Worm (Caenorhabditis elegans) whole organism, dauer: Measurements from ENCODE around the gene cthd-1.

ENCODE experiments used
- unc-62 ChIP-seq: sonication (generic microtip); optimal IDR thresholded peaks from 2 replicates; lab custom pipeline; 2017; ENCODE audit warnings: missing biosample characterization, missing genetic modification reagents, missing genetic modification characterization

cthd-1 gene

DNA sequence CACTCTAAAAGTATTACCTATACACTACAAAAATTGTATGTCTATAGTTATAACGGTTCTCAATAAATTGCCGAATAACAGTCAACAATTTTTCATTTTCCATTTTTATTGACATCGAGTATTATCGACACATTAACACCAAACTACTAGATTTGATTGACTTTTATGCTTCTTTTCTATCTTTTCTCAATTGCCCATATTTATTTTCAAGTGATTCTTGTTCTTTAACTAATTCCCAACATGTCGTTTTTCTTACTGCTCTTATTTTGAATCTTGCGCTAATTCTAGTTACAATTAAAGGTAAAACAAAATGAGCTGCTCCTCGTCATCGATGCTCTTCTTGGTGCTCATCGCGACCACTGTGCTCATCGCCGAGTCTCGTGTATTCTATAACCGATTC lies at the start of gene cthd-1:
Gene cthd-1 (plus strand): TSS at position 301 of the 400 bp plus-strand sequence.
- no peak for TF ChIP-seq unc-62

DNA sequence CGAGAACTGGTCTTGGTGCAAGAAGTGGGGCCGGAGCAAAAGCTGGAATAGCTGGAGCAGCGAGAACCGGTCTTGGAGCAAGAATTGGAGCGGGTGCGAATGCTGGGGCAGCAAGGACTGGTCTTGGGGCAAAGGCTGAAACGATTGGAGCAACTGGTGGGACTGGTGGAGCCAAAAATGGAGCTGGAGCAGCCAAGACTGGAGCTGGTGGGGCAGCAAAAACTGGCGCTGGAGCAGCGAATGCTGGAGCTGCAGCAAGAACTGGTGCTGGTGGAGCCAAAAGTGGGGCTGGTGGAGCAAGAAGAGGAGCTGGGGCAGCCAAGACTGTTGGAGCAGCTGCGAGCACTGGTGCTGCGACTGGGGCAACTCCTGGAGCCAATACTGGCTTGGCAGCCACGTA lies 49.5 kb upstream of the cthd-1 start:
- no peak for TF ChIP-seq unc-62

DNA sequence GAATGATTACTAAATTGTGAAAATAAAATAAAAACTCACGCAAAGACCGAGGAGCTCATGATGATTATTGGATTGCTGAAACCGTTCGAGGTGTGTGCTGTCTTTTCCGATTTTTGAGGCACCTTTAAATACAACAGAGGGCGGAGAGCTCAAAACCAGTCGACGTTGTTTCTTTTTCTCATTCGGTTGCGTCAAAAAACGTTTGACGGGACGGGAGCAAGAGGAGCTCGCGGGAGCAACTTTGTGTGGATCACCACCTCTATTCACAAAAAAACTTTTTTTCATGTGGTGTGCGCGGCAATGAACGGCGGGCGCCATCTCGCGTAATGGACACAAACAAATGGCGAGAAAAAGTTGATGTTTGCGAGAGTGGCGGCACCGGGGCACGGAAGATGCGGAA lies 49.0 kb upstream of the cthd-1 start, which contains the start of gene idpc-3:
Gene idpc-3 (minus strand): TSS at position 101 of the 400 bp plus-strand sequence.
- no peak for TF ChIP-seq unc-62

DNA sequence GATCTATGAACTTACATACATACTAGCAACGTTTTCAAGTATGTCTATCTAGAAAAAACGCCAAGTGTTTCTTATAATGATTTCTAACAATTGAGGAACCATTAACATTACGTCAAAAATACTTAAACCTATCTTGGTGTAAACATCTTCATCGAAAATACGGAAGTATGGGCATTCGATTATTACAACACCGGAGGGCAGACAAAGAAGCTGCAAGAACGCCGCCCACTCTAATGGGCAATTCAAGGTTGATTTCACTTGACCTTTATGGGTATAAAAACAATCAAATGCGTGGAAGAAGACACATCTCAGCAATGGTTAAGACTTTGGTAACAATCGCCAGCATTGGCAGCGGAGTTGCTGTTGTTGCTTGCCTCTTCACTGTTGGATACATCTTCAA lies 48.4 kb upstream of the cthd-1 start, which contains the start of gene col-146:
Gene col-146 (plus strand): TSS at position 301 of the 400 bp plus-strand sequence.
- TF ChIP-seq unc-62 = no peak

DNA sequence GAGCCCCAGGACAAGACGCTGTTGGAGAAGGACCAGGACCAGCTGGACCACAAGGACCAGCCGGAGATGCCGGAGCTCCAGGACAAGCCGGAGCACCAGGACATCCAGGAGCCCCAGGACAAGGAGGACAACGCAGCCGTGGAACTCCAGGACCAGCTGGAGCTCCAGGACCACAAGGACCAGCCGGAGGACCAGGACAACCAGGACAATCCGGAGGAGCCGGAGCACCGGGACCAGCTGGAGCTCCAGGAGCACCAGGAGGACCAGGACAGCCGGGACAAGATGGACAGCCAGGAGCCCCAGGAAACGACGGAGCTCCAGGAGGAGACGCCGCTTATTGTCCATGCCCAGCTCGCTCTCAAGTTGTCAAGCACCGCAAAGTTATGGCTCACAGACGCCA lies 47.5 kb upstream of the cthd-1 start:
- TF ChIP-seq unc-62 = no peak

DNA sequence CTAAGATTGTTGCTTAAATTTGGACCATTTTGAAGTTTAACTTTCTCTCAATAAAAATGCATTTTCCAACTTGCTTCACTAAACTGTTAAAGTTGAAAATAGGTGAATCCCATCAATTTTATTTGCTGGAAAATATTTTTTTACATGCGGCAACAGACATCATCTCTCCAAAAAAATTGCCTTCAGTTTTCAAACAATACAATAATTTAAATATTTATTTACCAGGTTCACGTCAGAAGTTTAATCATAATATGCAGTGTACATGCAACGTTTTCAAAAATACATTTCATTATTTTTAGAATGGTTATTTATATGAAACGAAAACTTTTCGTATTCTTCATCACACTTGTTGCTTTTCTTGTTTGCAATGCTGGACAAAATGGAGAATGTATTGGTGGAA lies 47.1 kb upstream of the cthd-1 start, which contains the start of gene T06E4.5:
Gene T06E4.5 (plus strand): TSS at position 301 of the 400 bp plus-strand sequence.
- no peak for TF ChIP-seq unc-62

DNA sequence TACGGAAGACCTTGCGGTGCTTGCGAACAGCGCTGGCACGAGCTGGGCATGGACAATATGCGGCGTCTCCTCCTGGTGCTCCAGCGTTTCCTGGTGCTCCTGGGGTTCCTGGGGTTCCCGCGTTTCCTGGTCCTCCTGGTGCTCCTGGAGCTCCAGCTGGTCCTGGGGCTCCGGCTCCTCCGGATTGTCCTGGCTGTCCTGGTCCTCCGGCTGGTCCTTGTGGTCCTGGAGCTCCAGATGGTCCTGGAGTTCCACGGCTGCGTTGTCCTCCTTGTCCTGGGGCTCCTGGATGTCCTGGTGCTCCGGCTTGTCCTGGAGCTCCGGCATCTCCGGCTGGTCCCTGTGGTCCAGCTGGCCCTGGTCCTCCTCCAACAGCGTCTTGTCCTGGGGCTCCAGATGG lies 45.7 kb upstream of the cthd-1 start:
- TF ChIP-seq unc-62 = no peak

DNA sequence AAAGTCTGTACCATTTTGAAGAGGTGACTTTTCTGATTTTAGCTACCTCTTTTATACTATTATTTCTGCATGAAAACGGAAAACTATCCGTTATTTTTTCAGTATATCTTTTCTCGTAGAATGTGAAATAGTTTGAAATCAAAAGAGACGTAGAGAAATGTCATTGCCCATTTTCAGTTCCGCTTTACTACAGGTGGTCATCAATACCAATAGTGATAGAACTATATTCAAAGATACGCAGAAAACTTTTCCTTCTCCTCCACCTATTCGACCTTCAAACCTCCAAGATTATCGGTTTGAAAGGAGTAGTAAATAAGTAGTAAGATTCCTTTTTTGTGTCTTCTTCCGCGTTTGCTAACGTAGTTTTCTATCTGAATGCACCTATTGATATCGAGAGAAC lies 44.8 kb upstream of the cthd-1 start, which contains the start of gene col-147:
Gene col-147 (minus strand): TSS at position 26 of the 400 bp plus-strand sequence.
- no peak for TF ChIP-seq unc-62

DNA sequence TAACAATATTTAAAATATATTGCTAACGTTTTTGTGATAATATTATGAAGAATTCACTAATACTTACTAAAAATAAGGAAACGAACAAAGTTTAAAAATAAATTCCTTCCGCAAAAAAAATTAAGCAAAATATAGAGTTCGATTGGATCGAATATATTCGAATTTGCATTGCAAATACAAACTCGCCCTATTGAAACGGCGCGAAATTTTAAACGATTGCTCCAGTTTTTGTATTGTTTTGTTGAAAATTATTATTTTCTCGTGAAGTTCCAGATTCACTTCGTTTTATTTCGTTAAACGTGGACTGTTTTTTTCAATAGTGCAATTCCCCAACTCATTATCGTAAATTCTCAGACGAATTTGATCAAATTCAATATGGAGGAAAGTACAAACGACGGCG lies 32.6 kb upstream of the cthd-1 start, which contains the start of the genes atl-1 and hcp-2:
Gene atl-1 (minus strand): TSS at position 89 of the 400 bp plus-strand sequence.
Gene hcp-2 (plus strand): TSS at position 353 of the 400 bp plus-strand sequence.
- TF ChIP-seq unc-62 = no peak

DNA sequence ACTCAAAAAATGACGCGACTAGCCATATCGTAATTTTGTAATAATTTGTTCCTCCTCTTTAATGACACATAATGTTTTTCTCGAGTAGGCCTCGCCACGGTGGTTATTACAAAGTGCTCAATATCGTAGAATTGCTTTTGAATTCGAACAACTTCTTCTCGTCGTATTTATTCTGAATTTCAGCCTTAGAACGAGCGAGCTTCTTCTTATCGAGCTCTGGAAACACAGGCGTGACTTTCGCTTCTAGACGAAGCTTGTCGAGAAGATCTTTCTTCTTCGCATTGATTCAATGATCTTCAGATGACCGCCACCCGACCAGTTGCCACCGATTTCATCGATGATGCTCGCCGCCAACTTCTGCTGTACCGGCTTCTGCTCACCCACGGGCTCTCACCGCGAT lies 26.8 kb upstream of the cthd-1 start, which contains the start of gene T06E4.21:
Gene T06E4.21 (plus strand): TSS at position 301 of the 400 bp plus-strand sequence.
- TF ChIP-seq unc-62 = no peak

DNA sequence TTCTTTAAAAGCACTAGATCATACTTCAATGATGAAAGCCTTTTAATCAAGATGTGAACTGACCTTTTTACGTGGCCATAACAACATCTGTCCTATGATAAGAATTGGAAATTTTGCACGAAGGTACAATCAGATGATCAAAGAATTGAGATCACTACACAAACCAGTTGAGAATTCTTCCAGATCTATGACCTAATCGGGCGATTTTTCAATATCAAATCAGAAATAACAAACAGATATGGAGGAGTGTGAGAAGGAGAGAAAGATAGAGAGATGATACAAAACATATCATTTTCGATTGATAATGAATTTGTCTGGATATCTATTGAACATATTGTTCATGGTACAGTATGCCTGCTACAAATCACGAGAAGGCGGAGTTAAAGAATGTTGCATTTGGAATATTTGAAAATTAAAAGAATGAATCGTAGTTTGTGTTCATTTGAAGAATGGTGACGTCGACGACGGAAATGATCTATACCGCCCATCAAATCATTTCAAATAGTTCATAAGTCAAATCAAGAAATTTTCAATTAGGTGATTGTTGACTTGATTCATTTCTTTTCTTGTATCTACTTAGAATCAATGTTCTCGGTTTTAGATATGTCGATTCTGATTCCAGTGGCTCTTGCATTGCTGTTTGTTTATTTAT lies 23.8 kb upstream of the cthd-1 start, which contains the start of gene cyp-29A4:
Gene cyp-29A4 (plus strand): TSS at position 602 of the 652 bp plus-strand sequence.
- TF ChIP-seq unc-62 = no peak

DNA sequence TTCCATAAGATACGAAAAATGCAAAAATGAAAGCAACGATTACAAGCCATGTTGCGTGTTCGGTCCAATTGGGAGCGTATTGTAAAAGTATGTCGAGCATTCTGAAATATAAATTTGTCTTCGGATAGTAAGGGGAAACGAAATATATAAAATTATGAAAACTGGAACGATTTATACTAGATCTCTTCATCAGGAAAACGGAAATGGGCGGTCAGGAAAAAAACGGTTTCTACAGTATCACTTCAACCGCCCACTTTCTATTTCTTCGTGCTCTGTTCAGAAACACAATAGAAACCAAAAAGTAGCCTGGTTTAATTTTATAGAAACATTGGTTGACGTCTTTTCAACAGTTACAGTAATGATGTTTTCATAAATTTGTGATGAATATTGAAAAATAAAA lies 16.6 kb upstream of the cthd-1 start, which contains the start of gene pitr-4:
Gene pitr-4 (minus strand): TSS at position 101 of the 400 bp plus-strand sequence.
- TF ChIP-seq unc-62 = no peak

DNA sequence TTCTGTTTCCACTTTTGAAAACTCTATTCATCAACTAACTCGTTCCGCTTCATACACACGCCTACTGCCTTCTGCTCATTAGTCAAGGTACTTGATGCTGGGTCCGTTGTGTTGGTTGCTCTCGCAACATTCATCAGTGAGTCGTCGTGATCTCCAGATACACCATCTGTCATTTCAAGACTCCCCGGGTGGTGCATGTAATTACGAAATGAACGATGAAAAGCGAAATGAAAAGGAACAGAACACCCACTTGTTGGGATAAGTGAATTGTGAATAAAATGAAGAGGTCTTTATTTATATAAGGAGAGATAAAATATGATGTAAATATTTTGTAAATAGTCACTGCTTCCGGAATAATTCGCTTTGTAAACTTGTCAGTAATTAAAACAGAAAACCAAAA lies 14.1 kb upstream of the cthd-1 start:
- no peak for TF ChIP-seq unc-62

DNA sequence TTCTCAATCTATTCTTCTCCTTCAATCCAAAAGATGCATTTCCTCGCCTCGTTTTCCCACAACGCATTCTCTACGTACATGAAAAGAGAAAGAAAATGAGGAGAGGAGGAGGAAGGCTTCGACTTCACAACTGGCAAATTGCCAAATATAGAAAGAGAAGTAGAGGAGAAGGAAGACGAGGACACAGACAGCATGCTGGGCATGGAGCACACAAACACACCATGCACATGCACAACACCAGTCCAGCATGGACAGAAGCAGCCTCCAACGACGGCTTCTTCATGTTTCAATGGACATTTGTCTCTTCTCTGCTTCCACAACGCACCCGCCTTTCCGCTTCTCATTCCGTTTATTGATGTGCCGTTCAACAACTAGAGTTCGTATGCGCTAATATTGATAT lies 13.5 kb upstream of the cthd-1 start:
- no peak for TF ChIP-seq unc-62

DNA sequence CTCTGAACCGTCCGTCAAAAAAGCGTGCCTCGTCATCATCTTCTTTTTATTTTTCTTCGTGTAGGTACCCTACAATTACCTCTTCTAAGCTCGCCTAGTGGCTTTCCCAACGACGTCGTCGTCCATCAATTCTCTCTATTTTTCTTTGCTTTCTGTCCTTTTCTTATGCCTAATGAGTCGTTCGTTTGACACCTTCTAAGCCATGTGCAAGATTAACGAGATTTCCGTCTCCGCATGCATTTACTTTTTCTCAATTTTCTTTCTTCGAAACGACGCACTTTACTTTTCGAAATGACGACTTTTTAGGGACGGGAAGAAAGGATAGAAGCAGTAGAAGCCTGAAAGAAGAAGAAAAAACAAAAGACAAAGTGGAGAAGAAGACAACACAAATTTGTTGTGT lies 11.7 kb upstream of the cthd-1 start, which contains the start of gene ZK287.1:
Gene ZK287.1 (plus strand): TSS at position 301 of the 400 bp plus-strand sequence.
- TF ChIP-seq unc-62 = no peak

DNA sequence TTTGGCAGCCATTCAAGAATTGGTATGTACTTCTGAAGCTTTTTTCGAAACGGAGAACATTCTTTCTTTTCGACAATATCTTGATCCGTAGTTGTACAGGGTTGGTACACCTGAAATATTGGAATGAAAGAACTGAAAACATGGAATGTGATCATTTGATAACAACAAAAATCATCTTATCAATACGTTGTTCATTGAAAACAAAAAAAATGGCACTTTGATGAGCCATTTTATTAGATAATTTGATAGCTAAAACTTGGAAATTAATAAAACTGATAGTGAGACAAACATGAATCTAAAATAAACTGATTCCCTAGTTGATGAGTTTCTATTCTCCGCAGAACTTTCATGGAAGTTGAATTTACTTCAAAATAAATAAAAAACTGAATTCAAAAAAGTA lies 5.6 kb upstream of the cthd-1 start:
- no peak for TF ChIP-seq unc-62

DNA sequence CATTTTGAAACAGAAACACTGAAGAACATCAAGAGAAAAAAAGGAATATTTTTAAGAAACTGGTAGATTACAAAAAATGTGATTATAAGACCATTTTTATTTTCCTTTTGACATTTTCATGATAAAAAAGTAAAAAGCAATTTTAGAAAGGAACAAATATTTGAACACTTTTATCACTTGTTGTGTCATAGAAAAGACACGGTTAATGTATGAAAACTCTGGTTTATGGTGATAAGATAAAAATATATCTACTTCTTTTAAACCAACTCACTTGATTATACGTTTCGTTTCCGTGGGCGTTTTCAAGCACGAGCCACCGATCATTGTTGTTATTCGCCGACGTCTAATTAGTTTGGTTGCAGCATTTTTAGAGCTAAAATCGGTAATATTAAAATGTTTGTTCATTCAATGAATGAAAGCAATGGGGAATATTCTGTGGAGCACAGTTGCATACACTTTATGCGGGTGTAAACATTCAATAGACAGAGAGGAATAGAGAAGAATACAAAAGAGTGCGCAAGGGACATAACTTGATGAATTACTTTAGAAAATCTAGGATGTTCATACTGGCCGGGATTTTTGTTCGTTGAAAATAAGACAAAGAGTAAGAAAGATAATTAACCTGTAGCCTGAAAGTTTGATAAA lies 4.8 kb upstream of the cthd-1 start, which contains the start of gene sulp-8:
Gene sulp-8 (minus strand): TSS at position 469 of the 645 bp plus-strand sequence.
- no peak for TF ChIP-seq unc-62
